Worm (Caenorhabditis elegans): Measurements from ENCODE around the gene mog-3.

The mog-3 gene

ce11 chrIII:5290230-5290629 is 18.2 kb upstream of the mog-3 start:
- TF ChIP-seq ceh-79 (tag; optimal IDR thresholded peaks at IDR 0.05) (no peak), snpc-1.3 (tag; optimal IDR thresholded peaks at IDR 0.05; ENCODE audit: insufficient read depth) (no peak), nfyb-1 (GFP tag; IDR thresholded peaks at IDR 0.05) (no peak), ceh-40 (GFP tag; IDR thresholded peaks at IDR 0.05) (no peak), unc-62 (GFP tag; optimal IDR thresholded peaks at IDR 0.05) (no peak), ceh-91 (GFP tag; IDR thresholded peaks at IDR 0.05) (no peak), Y53F4B.3 (GFP tag; IDR thresholded peaks at IDR 0.05) (no peak), bed-1 (GFP tag; IDR thresholded peaks at IDR 0.05) (no peak), ets-4 (GFP tag; optimal IDR thresholded peaks at IDR 0.05) (no peak), ztf-3 (GFP tag; optimal IDR thresholded peaks at IDR 0.05) (no peak), repo-1 (tag; optimal IDR thresholded peaks at IDR 0.05) (no peak), hsf-1 (GFP tag; IDR thresholded peaks at IDR 0.05) (no peak), attf-6 (GFP tag; IDR thresholded peaks at IDR 0.05) (no peak), B0019.2 (GFP tag; conservative IDR thresholded peaks at IDR 0.05) (no peak), C17E4.6 (GFP tag; IDR thresholded peaks at IDR 0.05) (no peak), F57A8.1 (GFP tag; optimal IDR thresholded peaks at IDR 0.05) (no peak), Y79H2A.3 (GFP tag; conservative IDR thresholded peaks at IDR 0.05) (no peak), F37B4.10 (GFP tag; IDR thresholded peaks at IDR 0.05) (no peak)

- no peak for TF ChIP-seq C06A6.2 (GFP tag; conservative IDR thresholded peaks at IDR 0.05)
- TF ChIP-seq nhr-80 (tag; optimal IDR thresholded peaks at IDR 0.05) = peak; percentile 76
- TF ChIP-seq mxl-1 (tag; optimal IDR thresholded peaks at IDR 0.05) = no peak
- TF ChIP-seq F52B5.7 (tag; optimal IDR thresholded peaks at IDR 0.05) = no peak
- no peak for TF ChIP-seq B0336.3 (GFP tag; IDR thresholded peaks at IDR 0.05)
- TF ChIP-seq hmg-1.2 (GFP tag; IDR thresholded peaks at IDR 0.05) = peak; percentile 22; the same call in 1 of the 2 replicates
- no peak for TF ChIP-seq gei-17 (GFP tag; optimal IDR thresholded peaks at IDR 0.05)
- no peak for TF ChIP-seq ztf-22 (GFP tag; optimal IDR thresholded peaks at IDR 0.05)
- TF ChIP-seq ets-4 (GFP tag; optimal IDR thresholded peaks at IDR 0.05) = no peak
- TF ChIP-seq mes-4 (tag; optimal IDR thresholded peaks at IDR 0.05) = no peak
- no peak for TF ChIP-seq ceh-27 (GFP tag; optimal IDR thresholded peaks at IDR 0.05)
- TF ChIP-seq aptf-3 (GFP tag; IDR thresholded peaks at IDR 0.05) = no peak
- no peak for TF ChIP-seq attf-5 (GFP tag; optimal IDR thresholded peaks at IDR 0.05)
- TF ChIP-seq lin-40 (tag; optimal IDR thresholded peaks at IDR 0.05) = no peak
- TF ChIP-seq F57A8.1 (GFP tag; optimal IDR thresholded peaks at IDR 0.05) = no peak
- no peak for TF ChIP-seq hrde-1 (tag; optimal IDR thresholded peaks at IDR 0.05; ENCODE audit: borderline replicate concordance)
Measured at ce11 chrIII:5291281-5291680, 17.1 kb upstream of the mog-3 start.

ce11 chrIII:5294281-5294680 is 14.1 kb upstream of the mog-3 start:
- no peak for TF ChIP-seq athp-1 (tag; optimal IDR thresholded peaks at IDR 0.05)
- no peak for TF ChIP-seq dpff-1 (tag; optimal IDR thresholded peaks at IDR 0.05)
- no peak for TF ChIP-seq tlf-1 (GFP tag; optimal IDR thresholded peaks at IDR 0.05)
- TF ChIP-seq rpc-1 (optimal IDR thresholded peaks at IDR 0.05) = no peak
- TF ChIP-seq rpc-1 (tag; optimal IDR thresholded peaks at IDR 0.05) = no peak
- no peak for TF ChIP-seq T07F8.4 (tag; optimal IDR thresholded peaks at IDR 0.05)
- no peak for TF ChIP-seq snpc-4 (GFP tag; optimal IDR thresholded peaks at IDR 0.05)
- no peak for TF ChIP-seq snpc-4 (tag; optimal IDR thresholded peaks at IDR 0.05)
- no peak for TF ChIP-seq sea-2 (GFP tag; IDR thresholded peaks at IDR 0.05)
- TF ChIP-seq lir-1 (GFP tag; conservative IDR thresholded peaks at IDR 0.05) = no peak
- no peak for TF ChIP-seq egrh-3 (GFP tag; IDR thresholded peaks at IDR 0.05)
- TF ChIP-seq ets-4 (GFP tag; optimal IDR thresholded peaks at IDR 0.05) = no peak
- TF ChIP-seq die-1 (tag; optimal IDR thresholded peaks at IDR 0.05) = no peak
- TF ChIP-seq C06A6.2 (GFP tag; conservative IDR thresholded peaks at IDR 0.05) = no peak
- TF ChIP-seq ztf-26 (tag; optimal IDR thresholded peaks at IDR 0.05) = no peak

Data from whole organism, young adult.